Worm (Caenorhabditis elegans): ENCODE results near the gene ssr-2.

ce11 chrX:2795054-2795453, 32.5 kb downstream of the ssr-2 start:
- TF ChIP-seq nhr-237 (tag; optimal IDR thresholded peaks at IDR 0.05) (no peak), blmp-1 (tag; optimal IDR thresholded peaks at IDR 0.05) (peak; percentile 18), pha-4 (tag; optimal IDR thresholded peaks at IDR 0.05) (no peak), lin-13 (tag; optimal IDR thresholded peaks at IDR 0.05) (no peak), unc-62 (GFP tag; optimal IDR thresholded peaks at IDR 0.05) (no peak), nhr-12 (tag; optimal IDR thresholded peaks at IDR 0.05) (no peak), elt-1 (tag; optimal IDR thresholded peaks at IDR 0.05; ENCODE audit: borderline replicate concordance, insufficient read depth) (no peak), ztf-11 (tag; optimal IDR thresholded peaks at IDR 0.05) (no peak), snpc-4 (tag; optimal IDR thresholded peaks at IDR 0.05) (no peak), unc-39 (tag; optimal IDR thresholded peaks at IDR 0.05) (no peak), sem-2 (GFP tag; optimal IDR thresholded peaks at IDR 0.05) (no peak)
